Worm (Caenorhabditis elegans): Measurements from ENCODE around the gene F43C1.5.

DNA sequence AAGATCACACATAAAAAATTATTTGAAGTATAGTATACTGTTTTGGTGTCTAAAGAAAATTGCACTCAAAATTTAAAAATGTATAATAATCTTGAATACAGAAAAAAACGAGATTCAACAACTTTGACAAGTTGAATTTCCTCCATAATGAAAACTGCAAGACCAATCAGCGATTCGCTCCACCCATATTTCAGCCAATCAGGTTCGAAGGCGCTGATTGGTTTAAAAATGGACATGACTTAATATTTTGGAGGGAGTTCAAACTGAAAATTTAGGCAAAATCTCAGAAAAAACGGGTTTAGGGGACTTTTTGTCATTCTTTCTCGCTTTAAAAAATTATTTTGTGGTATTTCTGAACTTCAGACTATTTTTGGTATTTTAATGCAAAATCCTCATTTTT is 46.8 kb downstream of the F43C1.5 start:
- no peak for TF ChIP-seq ceh-13 (GFP tag; optimal IDR thresholded peaks at IDR 0.05)
- peak; percentile 41 for TF ChIP-seq ama-1 (optimal IDR thresholded peaks at IDR 0.05)
- TF ChIP-seq ets-7 (tag; optimal IDR thresholded peaks at IDR 0.05), result no peak
- no peak for TF ChIP-seq F13C5.2 (tag; optimal IDR thresholded peaks at IDR 0.05)
- TF ChIP-seq sea-1 (GFP tag; conservative IDR thresholded peaks at IDR 0.05), result no peak
